Fruit fly (Drosophila melanogaster) whole organism, embryonic: Measurements from ENCODE around the gene Pex10.

Source experiments
- Abd-B ChIP-seq: fragments of 200-800 bp; sonication (Bioruptor generic); optimal IDR thresholded peaks from 2 replicates; lab custom pipeline; 2018; ENCODE audit warnings: missing biosample characterization, mild to moderate bottlenecking, missing genetic modification characterization, moderate library complexity
- Awh ChIP-seq: fragments of 200-800 bp; sonication (Bioruptor generic); IDR thresholded peaks from 2 replicates; pipeline ENCODE4, ENCODE4 v1.3.6; 2022; ENCODE audit warnings: missing biosample characterization, missing genetic modification characterization
- Bdp1 ChIP-seq: fragments of 200-800 bp; sonication (Bioruptor generic); optimal IDR thresholded peaks from 3 replicates; lab custom pipeline; 2016; ENCODE audit warnings: missing biosample characterization, missing genetic modification characterization
- Blimp-1 ChIP-seq: fragments of 200-800 bp; sonication (Bioruptor generic); optimal IDR thresholded peaks from 3 replicates; lab custom pipeline; 2018; ENCODE audit warnings: missing biosample characterization, missing genetic modification characterization, mild to moderate bottlenecking, moderate library complexity, missing genetic modification reagents
- CG10274 ChIP-seq: fragments of 200-800 bp; sonication (Bioruptor generic); optimal IDR thresholded peaks from 3 replicates; lab custom pipeline; 2017; ENCODE audit warnings: missing biosample characterization, mild to moderate bottlenecking, missing genetic modification characterization
- CG10321 ChIP-seq: fragments of 200-800 bp; sonication (Bioruptor generic); IDR thresholded peaks from 2 replicates; pipeline ENCODE4 v1.3.6; 2022; ENCODE audit warnings: missing biosample characterization, missing genetic modification characterization
- CG10543 ChIP-seq: fragments of 200-800 bp; sonication (Bioruptor generic); optimal IDR thresholded peaks from 3 replicates; lab custom pipeline; 2017; ENCODE audit warnings: missing biosample characterization, mild to moderate bottlenecking, missing genetic modification characterization, moderate library complexity
- CG11093 ChIP-seq: fragments of 200-800 bp; sonication (Bioruptor generic); IDR thresholded peaks from 3 replicates; pipeline ENCODE4 v1.3.6; 2022; ENCODE audit warnings: missing biosample characterization, missing genetic modification characterization
- CG12769 ChIP-seq: fragments of 200-800 bp; sonication (Bioruptor generic); optimal IDR thresholded peaks from 2 replicates; lab custom pipeline; 2019; ENCODE audit warnings: missing biosample characterization, mild to moderate bottlenecking, missing genetic modification characterization, moderate library complexity
- CG14710 ChIP-seq: fragments of 200-800 bp; sonication (Bioruptor generic); optimal IDR thresholded peaks from 3 replicates; lab custom pipeline; 2019; ENCODE audit warnings: missing biosample characterization, mild to moderate bottlenecking, missing genetic modification characterization, moderate library complexity
- CG17829 ChIP-seq: fragments of 200-800 bp; optimal IDR thresholded peaks from 2 replicates; lab custom pipeline; 2019; ENCODE audit warnings: missing biosample characterization, mild to moderate bottlenecking, missing genetic modification characterization, moderate library complexity
- CG18262 ChIP-seq: fragments of 200-800 bp; optimal IDR thresholded peaks from 3 replicates; lab custom pipeline; 2019; ENCODE audit warnings: missing biosample characterization, mild to moderate bottlenecking, missing genetic modification characterization, moderate library complexity
- CG18476 ChIP-seq: fragments of 200-800 bp; sonication (Bioruptor generic); optimal IDR thresholded peaks from 2 replicates; lab custom pipeline; 2016; ENCODE audit warnings: missing biosample characterization, mild to moderate bottlenecking, missing genetic modification characterization
- CG18599 ChIP-seq: fragments of 200-800 bp; sonication (Bioruptor generic); optimal IDR thresholded peaks from 3 replicates; lab custom pipeline; 2017; ENCODE audit warnings: missing biosample characterization, missing genetic modification characterization, mild to moderate bottlenecking, moderate library complexity, missing genetic modification reagents
- CG30020 ChIP-seq: fragments of 200-800 bp; optimal IDR thresholded peaks from 2 replicates; lab custom pipeline; 2019; ENCODE audit warnings: missing biosample characterization, mild to moderate bottlenecking, missing genetic modification characterization, moderate library complexity
- CG3838 ChIP-seq: fragments of 200-800 bp; sonication (Bioruptor generic); optimal IDR thresholded peaks from 3 replicates; lab custom pipeline; 2016; ENCODE audit warnings: missing biosample characterization, missing genetic modification characterization
- CG4617 ChIP-seq: fragments of 200-800 bp; sonication (Bioruptor generic); optimal IDR thresholded peaks from 3 replicates; lab custom pipeline; 2016; ENCODE audit warnings: missing biosample characterization, missing genetic modification characterization, borderline replicate concordance
- CG4820 ChIP-seq: fragments of 200-800 bp; sonication (Bioruptor generic); optimal IDR thresholded peaks from 3 replicates; lab custom pipeline; 2016; ENCODE audit warnings: missing biosample characterization, missing genetic modification characterization
- CG6854 ChIP-seq: fragments of 200-800 bp; sonication (Bioruptor generic); optimal IDR thresholded peaks from 3 replicates; lab custom pipeline; 2017; ENCODE audit warnings: missing biosample characterization, mild to moderate bottlenecking, missing genetic modification characterization
- CG9215 ChIP-seq: fragments of 200-800 bp; sonication (Bioruptor generic); IDR thresholded peaks from 2 replicates; pipeline ENCODE4 v1.3.6; 2022; ENCODE audit warnings: missing biosample characterization, missing genetic modification characterization
- CoRest ChIP-seq: fragments of 200-800 bp; sonication (Bioruptor generic); optimal IDR thresholded peaks from 3 replicates; lab custom pipeline; 2018; ENCODE audit warnings: missing biosample characterization, mild to moderate bottlenecking, missing genetic modification characterization, moderate library complexity
- Dbx ChIP-seq: fragments of 200-800 bp; sonication (Bioruptor generic); IDR thresholded peaks from 3 replicates; pipeline ENCODE4 v1.3.6; 2022; ENCODE audit warnings: missing biosample characterization, missing genetic modification characterization
- Mad ChIP-seq: fragments of 200-800 bp; sonication (Bioruptor generic); optimal IDR thresholded peaks from 2 replicates; lab custom pipeline; 2016; ENCODE audit warnings: missing biosample characterization, missing genetic modification characterization
- Rx ChIP-seq: fragments of 200-800 bp; sonication (Bioruptor generic); IDR thresholded peaks from 2 replicates; pipeline ENCODE4 v1.3.6; 2022; ENCODE audit warnings: missing biosample characterization, missing genetic modification characterization
- Six4 ChIP-seq: fragments of 200-800 bp; sonication (Bioruptor generic); optimal IDR thresholded peaks from 2 replicates; lab custom pipeline; 2016; ENCODE audit warnings: missing biosample characterization, missing genetic modification characterization
- ac ChIP-seq: fragments of 200-800 bp; sonication (Bioruptor generic); optimal IDR thresholded peaks from 3 replicates; lab custom pipeline; 2017; ENCODE audit warnings: missing biosample characterization, mild to moderate bottlenecking, missing genetic modification characterization
- al ChIP-seq: fragments of 200-800 bp; sonication (Bioruptor generic); IDR thresholded peaks from 2 replicates; pipeline ENCODE4 v1.3.6; 2022; ENCODE audit warnings: missing biosample characterization, missing genetic modification characterization
- ara ChIP-seq: fragments of 200-800 bp; sonication (Bioruptor generic); IDR thresholded peaks from 2 replicates; pipeline ENCODE4 v1.3.6; 2022; ENCODE audit warnings: missing biosample characterization, missing genetic modification characterization
- cas ChIP-seq: fragments of 200-800 bp; sonication (Bioruptor generic); IDR thresholded peaks from 2 replicates; pipeline ENCODE4 v1.3.6; 2022; ENCODE audit warnings: missing biosample characterization, missing genetic modification characterization
- chinmo ChIP-seq: fragments of 200-800 bp; sonication (Bioruptor generic); IDR thresholded peaks from 4 replicates; pipeline ENCODE4 v1.3.6; 2022; ENCODE audit warnings: missing biosample characterization, missing genetic modification characterization; ENCODE audit not compliant: partially characterized antibody
- ci ChIP-seq: fragments of 200-800 bp; sonication (Bioruptor generic); IDR thresholded peaks from 3 replicates; pipeline ENCODE4 v1.3.6; 2022; ENCODE audit warnings: missing biosample characterization, missing genetic modification characterization
- da ChIP-seq: fragments of 200-800 bp; sonication (Bioruptor generic); optimal IDR thresholded peaks from 2 replicates; lab custom pipeline; 2016; ENCODE audit warnings: missing biosample characterization, missing genetic modification characterization
- ems ChIP-seq: fragments of 200-800 bp; sonication (Bioruptor generic); optimal IDR thresholded peaks from 3 replicates; lab custom pipeline; 2016; ENCODE audit warnings: missing biosample characterization, missing genetic modification characterization
- en ChIP-seq: fragments of 200-800 bp; sonication (Bioruptor generic); optimal IDR thresholded peaks from 2 replicates; lab custom pipeline; 2016; ENCODE audit warnings: missing biosample characterization, missing genetic modification characterization
- fd96Cb ChIP-seq: fragments of 200-800 bp; sonication (Bioruptor generic); optimal IDR thresholded peaks from 2 replicates; lab custom pipeline; 2018; ENCODE audit warnings: missing biosample characterization, mild to moderate bottlenecking, missing genetic modification characterization, moderate library complexity
- maf-S ChIP-seq: fragments of 200-800 bp; sonication (Bioruptor generic); optimal IDR thresholded peaks from 2 replicates; lab custom pipeline; 2016; ENCODE audit warnings: missing biosample characterization, missing genetic modification characterization
- nmo ChIP-seq: fragments of 200-800 bp; sonication (Bioruptor generic); optimal IDR thresholded peaks from 2 replicates; lab custom pipeline; 2018; ENCODE audit warnings: missing biosample characterization, mild to moderate bottlenecking, missing genetic modification characterization, moderate library complexity
- psq ChIP-seq: fragments of 200-800 bp; sonication (Bioruptor generic); optimal IDR thresholded peaks from 2 replicates; lab custom pipeline; 2017; ENCODE audit warnings: missing biosample characterization, missing genetic modification characterization
- salm ChIP-seq: fragments of 200-800 bp; sonication (Bioruptor generic); optimal IDR thresholded peaks from 2 replicates; lab custom pipeline; 2018; ENCODE audit warnings: missing biosample characterization, mild to moderate bottlenecking, missing genetic modification characterization
- sd ChIP-seq: fragments of 200-800 bp; sonication (Bioruptor generic); optimal IDR thresholded peaks from 3 replicates; lab custom pipeline; 2018; ENCODE audit warnings: missing biosample characterization, mild to moderate bottlenecking, missing genetic modification characterization, moderate library complexity
- seq ChIP-seq: fragments of 200-800 bp; sonication (Bioruptor generic); IDR thresholded peaks from 2 replicates; pipeline ENCODE4 v1.3.6; 2022; ENCODE audit warnings: missing biosample characterization, missing genetic modification characterization
- sima ChIP-seq: fragments of 200-800 bp; sonication (Bioruptor generic); optimal IDR thresholded peaks from 2 replicates; lab custom pipeline; 2016; ENCODE audit warnings: missing biosample characterization, missing genetic modification characterization
- slp2 ChIP-seq: fragments of 200-800 bp; sonication (Bioruptor generic); optimal IDR thresholded peaks from 2 replicates; lab custom pipeline; 2016; ENCODE audit warnings: missing biosample characterization, missing genetic modification characterization
- sr ChIP-seq: fragments of 200-800 bp; sonication (Bioruptor generic); IDR thresholded peaks from 3 replicates; pipeline ENCODE4 v1.3.6; 2022; ENCODE audit warnings: missing biosample characterization, missing genetic modification characterization
- stwl ChIP-seq: fragments of 200-800 bp; sonication (Bioruptor generic); optimal IDR thresholded peaks from 3 replicates; lab custom pipeline; 2018; ENCODE audit warnings: missing biosample characterization, mild to moderate bottlenecking, missing genetic modification characterization, moderate library complexity
- tgo ChIP-seq: fragments of 200-800 bp; sonication (Bioruptor generic); IDR thresholded peaks from 3 replicates; pipeline ENCODE4 v1.3.6; 2022; ENCODE audit warnings: missing biosample characterization, missing genetic modification characterization
- tin ChIP-seq: fragments of 200-800 bp; sonication (Bioruptor generic); optimal IDR thresholded peaks from 3 replicates; lab custom pipeline; 2016; ENCODE audit warnings: missing biosample characterization, missing genetic modification characterization
- ttk ChIP-seq: fragments of 200-800 bp; sonication (Bioruptor generic); IDR thresholded peaks from 2 replicates; pipeline ENCODE4 v2.1.2; 2022; ENCODE audit warnings: missing biosample characterization, missing genetic modification characterization
- zf30C ChIP-seq: fragments of 200-800 bp; sonication (Bioruptor generic); optimal IDR thresholded peaks from 3 replicates; lab custom pipeline; 2018; ENCODE audit warnings: missing biosample characterization, mild to moderate bottlenecking, missing genetic modification characterization
- zfh2 ChIP-seq: fragments of 200-800 bp; sonication (Bioruptor generic); optimal IDR thresholded peaks from 2 replicates; lab custom pipeline; 2016; ENCODE audit warnings: missing biosample characterization, missing genetic modification characterization

The Pex10 gene

dm6 chr3L:1579169-1579853 lies 21.3 kb downstream of the Pex10 start (continued):
- TF ChIP-seq CG4820 = peak; percentile 61
- no peak for TF ChIP-seq cas (GFP tag; lab: Robert Waterston, UW)
- peak; percentile 46 for TF ChIP-seq maf-S (GFP tag; lab: Kevin White, UChicago)
- peak; percentile 38 for TF ChIP-seq CG18476 (GFP tag; lab: Kevin White, UChicago)
- peak; percentile 84 for TF ChIP-seq ara (GFP tag; lab: Robert Waterston, UW)
- TF ChIP-seq Mad (GFP tag; lab: Kevin White, UChicago) = no peak
- TF ChIP-seq Dbx (GFP tag; lab: Robert Waterston, UW) = no peak
- TF ChIP-seq stwl (tag; lab: Kevin White, UChicago) = peak; percentile 43
- no peak for TF ChIP-seq CG10321
- TF ChIP-seq Six4 (GFP tag; lab: Kevin White, UChicago) = peak; percentile 67
- peak; percentile 67 for TF ChIP-seq CG3838 (GFP tag; lab: Kevin White, UChicago)
- no peak; the same call in 1 of the 2 replicates for TF ChIP-seq Rx (GFP tag; lab: Robert Waterston, UW)
- TF ChIP-seq CG4617 = peak; percentile 29
- TF ChIP-seq en (GFP tag; lab: Kevin White, UChicago) = peak; percentile 8
- TF ChIP-seq salm = peak; percentile 68
- TF ChIP-seq ttk = 0 out of 2 replicates have a peak, but pooled peaks have one; percentile 17
- peak; percentile 68 for TF ChIP-seq da (GFP tag; lab: Kevin White, UChicago)
- peak; percentile 79 for TF ChIP-seq CG14710 (tag; lab: Kevin White, UChicago)
- TF ChIP-seq, all 482 proteins: peak for 332

dm6 chr3L:1580194-1580593 lies 22.2 kb downstream of the Pex10 start:
- TF ChIP-seq psq (GFP tag; lab: Kevin White, UChicago) (no peak), sr (GFP tag; lab: Robert Waterston, UW) (peak; percentile 88), CG18599 (GFP tag; lab: Kevin White, UChicago) (no peak), CG30020 (tag; lab: Kevin White, UChicago) (no peak), zf30C (no peak), CG10274 (GFP tag; lab: Kevin White, UChicago) (no peak), sd (tag; lab: Kevin White, UChicago) (peak; percentile 71), sima (GFP tag; lab: Kevin White, UChicago) (no peak), CG11093 (GFP tag; lab: Robert Waterston, UW) (no peak), nmo (GFP tag; lab: Kevin White, UChicago) (no peak), Awh (GFP tag; lab: Robert Waterston, UW) (no peak), tgo (GFP tag; lab: Robert Waterston, UW) (no peak), slp2 (GFP tag; lab: Kevin White, UChicago) (no peak), ac (GFP tag; lab: Kevin White, UChicago) (no peak), ems (GFP tag; lab: Kevin White, UChicago) (no peak), CG9215 (GFP tag; lab: Robert Waterston, UW) (no peak), zfh2 (GFP tag; lab: Kevin White, UChicago) (no peak), CG17829 (tag; lab: Kevin White, UChicago) (no peak), chinmo (0 out of 4 replicates have a peak, but pooled peaks have one; percentile 23), seq (GFP tag; lab: Robert Waterston, UW) (no peak), Abd-B (GFP tag; lab: Kevin White, UChicago) (no peak), fd96Cb (tag; lab: Kevin White, UChicago) (no peak), CG6854 (GFP tag; lab: Kevin White, UChicago) (no peak), al (GFP tag; lab: Robert Waterston, UW) (no peak), CoRest (no peak), ci (GFP tag; lab: Robert Waterston, UW) (0 out of 3 replicates have a peak, but pooled peaks have one; percentile 9), CG14710 (tag; lab: Kevin White, UChicago) (no peak), CG18262 (tag; lab: Kevin White, UChicago) (no peak), Blimp-1 (GFP tag; lab: Kevin White, UChicago) (no peak), Bdp1 (GFP tag; lab: Kevin White, UChicago) (no peak), tin (GFP tag; lab: Kevin White, UChicago) (no peak), CG12769 (tag; lab: Kevin White, UChicago) (peak; percentile 79), ara (GFP tag; lab: Robert Waterston, UW) (no peak), CG10543 (GFP tag; lab: Kevin White, UChicago) (peak; percentile 46)
